Worm (Caenorhabditis elegans): ENCODE results near the gene T28A11.22.

The T28A11.22 gene

DNA sequence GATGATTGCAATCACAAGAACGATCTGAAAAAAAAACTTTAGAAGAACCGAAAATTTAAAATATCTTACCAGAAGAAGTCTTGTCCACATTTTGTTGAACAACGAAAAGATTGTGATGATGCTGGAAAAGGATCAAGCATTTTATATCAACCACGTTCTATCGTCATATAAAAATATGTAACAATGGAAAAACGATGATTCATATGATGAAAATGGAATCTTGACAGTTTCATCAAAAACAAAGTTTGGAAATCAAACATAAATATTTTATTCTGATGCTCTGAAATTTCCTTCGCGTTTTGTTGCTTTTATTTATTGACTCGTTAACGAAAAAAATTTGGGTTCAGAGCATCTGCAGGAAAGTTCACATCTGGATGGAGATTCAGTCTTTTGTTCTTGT lies 20.8 kb upstream of the T28A11.22 start, which contains the start of the genes K08D9.9 and str-16:
TSS of gene K08D9.9 (minus strand) at position 101 of the 400 bp plus-strand sequence.
TSS of gene str-16 (plus strand) at position 266 of the 400 bp plus-strand sequence.
- no peak for TF ChIP-seq ceh-82 (tag; optimal IDR thresholded peaks at IDR 0.05)
- no peak for TF ChIP-seq nfya-1 (tag; optimal IDR thresholded peaks at IDR 0.05; ENCODE audit: insufficient read depth)
- TF ChIP-seq egl-27 (tag; optimal IDR thresholded peaks at IDR 0.05), result no peak
- no peak for TF ChIP-seq ztf-11 (tag; optimal IDR thresholded peaks at IDR 0.05)
- no peak for TF ChIP-seq nhr-67 (tag; optimal IDR thresholded peaks at IDR 0.05)
- no peak for TF ChIP-seq ceh-16 (tag; optimal IDR thresholded peaks at IDR 0.05)
- no peak for TF ChIP-seq elt-1 (tag; optimal IDR thresholded peaks at IDR 0.05)
- TF ChIP-seq R02D3.7 (tag; optimal IDR thresholded peaks at IDR 0.05), result no peak
- TF ChIP-seq snpc-4 (tag; optimal IDR thresholded peaks at IDR 0.05), result no peak
- TF ChIP-seq nhr-43 (tag; optimal IDR thresholded peaks at IDR 0.05; ENCODE audit: poor library complexity, severe bottlenecking), result no peak
- no peak for TF ChIP-seq pha-4 (tag; optimal IDR thresholded peaks at IDR 0.05)
- no peak for TF ChIP-seq aly-2 (tag; optimal IDR thresholded peaks at IDR 0.05)
- no peak for TF ChIP-seq lsy-12 (tag; optimal IDR thresholded peaks at IDR 0.05)
- no peak for TF ChIP-seq mml-1 (tag; optimal IDR thresholded peaks at IDR 0.05)

DNA sequence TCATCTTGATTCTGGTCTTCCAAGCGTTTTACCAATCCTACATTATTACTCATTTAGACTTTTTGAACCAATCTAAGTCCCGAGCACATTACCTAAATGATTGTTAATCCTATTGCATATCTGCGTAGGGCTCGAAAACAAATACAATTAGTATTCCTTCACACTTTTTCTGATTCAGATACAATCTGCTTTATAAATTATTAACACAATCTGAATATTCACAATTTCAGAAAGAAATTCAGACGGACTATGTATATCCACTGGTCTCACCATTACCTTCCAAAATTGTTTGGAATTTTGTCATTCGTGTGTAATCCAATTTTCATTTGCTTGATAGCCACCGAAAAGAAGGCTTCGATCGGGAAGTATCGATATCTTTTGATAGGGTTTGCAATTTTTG lies 16.2 kb upstream of the T28A11.22 start, which contains the start of gene srj-11:
TSS of gene srj-11 (plus strand) at position 250 of the 400 bp plus-strand sequence.
- no peak for TF ChIP-seq fos-1 (tag; optimal IDR thresholded peaks at IDR 0.05)
- no peak for TF ChIP-seq mml-1 (tag; optimal IDR thresholded peaks at IDR 0.05)
- no peak for TF ChIP-seq pha-4 (tag; optimal IDR thresholded peaks at IDR 0.05)
- no peak for TF ChIP-seq ceh-9 (tag; optimal IDR thresholded peaks at IDR 0.05)
- no peak for TF ChIP-seq elt-2 (tag; optimal IDR thresholded peaks at IDR 0.05)
- TF ChIP-seq jun-1 (tag; optimal IDR thresholded peaks at IDR 0.05), result no peak
- TF ChIP-seq ceh-28 (tag; optimal IDR thresholded peaks at IDR 0.05), result no peak
- TF ChIP-seq lin-39 (tag; optimal IDR thresholded peaks at IDR 0.05), result no peak
- no peak for TF ChIP-seq egl-27 (tag; optimal IDR thresholded peaks at IDR 0.05)
- no peak for TF ChIP-seq unc-39 (tag; optimal IDR thresholded peaks at IDR 0.05)
- TF ChIP-seq zag-1 (tag; optimal IDR thresholded peaks at IDR 0.05), result no peak
- no peak for TF ChIP-seq pqm-1 (tag; optimal IDR thresholded peaks at IDR 0.05)
- TF ChIP-seq mdl-1 (tag; optimal IDR thresholded peaks at IDR 0.05), result no peak

DNA sequence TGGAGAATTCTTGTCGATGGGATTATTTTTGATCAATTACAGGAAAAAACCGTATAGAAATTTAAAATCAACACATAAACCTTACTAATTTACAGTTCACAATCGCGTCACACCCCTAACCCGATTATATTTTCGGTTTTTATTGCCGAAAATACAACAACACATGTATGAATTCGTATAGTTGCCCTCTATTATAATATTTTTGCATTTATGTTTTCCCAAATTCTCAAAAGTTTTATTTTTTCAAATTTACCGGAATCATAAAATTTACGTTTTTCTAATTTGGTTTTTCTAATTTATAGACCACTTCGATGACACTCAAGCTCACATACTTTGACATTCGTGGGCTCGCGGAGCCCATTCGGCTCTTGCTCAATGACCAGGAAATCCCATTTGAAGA lies 14.4 kb upstream of the T28A11.22 start, which contains the start of gene gst-23:
TSS of gene gst-23 (plus strand) at position 301 of the 400 bp plus-strand sequence.
- TF ChIP-seq snpc-4 (tag; optimal IDR thresholded peaks at IDR 0.05) (no peak), daf-12 (tag; optimal IDR thresholded peaks at IDR 0.05) (no peak), elt-3 (tag; optimal IDR thresholded peaks at IDR 0.05) (no peak), mdl-1 (tag; optimal IDR thresholded peaks at IDR 0.05) (no peak), jun-1 (tag; optimal IDR thresholded peaks at IDR 0.05) (no peak), nhr-67 (tag; optimal IDR thresholded peaks at IDR 0.05) (no peak), mml-1 (tag; optimal IDR thresholded peaks at IDR 0.05) (no peak), ceh-16 (tag; optimal IDR thresholded peaks at IDR 0.05) (no peak), nhr-12 (tag; optimal IDR thresholded peaks at IDR 0.05) (no peak), zag-1 (tag; optimal IDR thresholded peaks at IDR 0.05) (no peak), unc-62 (GFP tag; optimal IDR thresholded peaks at IDR 0.05) (no peak), tbx-2 (tag; optimal IDR thresholded peaks at IDR 0.05) (no peak), ceh-28 (tag; optimal IDR thresholded peaks at IDR 0.05) (no peak), elt-2 (tag; optimal IDR thresholded peaks at IDR 0.05) (no peak), lin-39 (tag; optimal IDR thresholded peaks at IDR 0.05) (no peak), ZK546.5 (tag; optimal IDR thresholded peaks at IDR 0.05) (no peak), sea-2 (GFP tag; optimal IDR thresholded peaks at IDR 0.05) (no peak), lsy-12 (tag; optimal IDR thresholded peaks at IDR 0.05) (no peak), ztf-11 (tag; optimal IDR thresholded peaks at IDR 0.05) (no peak), nhr-76 (tag; optimal IDR thresholded peaks at IDR 0.05) (no peak)

DNA sequence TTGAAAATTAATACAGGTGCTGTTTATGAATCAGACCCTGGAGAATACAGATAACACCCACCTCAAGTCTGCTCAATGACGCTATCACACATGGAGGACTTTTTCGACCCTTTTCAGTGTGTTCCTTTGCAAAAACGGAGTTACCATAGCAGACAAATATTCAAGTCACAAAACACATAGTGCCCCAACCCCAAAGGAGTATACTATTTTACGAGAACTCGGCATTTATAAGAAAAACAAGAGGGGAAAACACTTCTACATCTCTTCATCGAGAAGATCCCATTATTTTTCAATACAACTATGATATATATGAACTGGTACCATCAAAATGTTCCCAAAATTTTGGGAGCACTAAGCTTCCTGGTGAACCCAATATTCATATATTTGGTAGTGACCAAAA lies 12.7 kb upstream of the T28A11.22 start, which contains the start of gene srj-7:
TSS of gene srj-7 (plus strand) at position 301 of the 400 bp plus-strand sequence.
- TF ChIP-seq nhr-28 (tag; optimal IDR thresholded peaks at IDR 0.05) (no peak), nhr-77 (tag; optimal IDR thresholded peaks at IDR 0.05) (no peak), unc-39 (tag; optimal IDR thresholded peaks at IDR 0.05) (no peak), egl-5 (tag; optimal IDR thresholded peaks at IDR 0.05) (no peak), ztf-11 (tag; optimal IDR thresholded peaks at IDR 0.05) (no peak), ama-1 (optimal IDR thresholded peaks at IDR 0.05) (no peak), lin-39 (tag; optimal IDR thresholded peaks at IDR 0.05) (no peak), tbx-2 (tag; optimal IDR thresholded peaks at IDR 0.05) (no peak), ceh-9 (tag; optimal IDR thresholded peaks at IDR 0.05) (no peak), ceh-16 (tag; optimal IDR thresholded peaks at IDR 0.05) (no peak), unc-62 (GFP tag; optimal IDR thresholded peaks at IDR 0.05) (no peak), ZK546.5 (tag; optimal IDR thresholded peaks at IDR 0.05) (no peak)

Measured in whole organism, L3 larva.